Fruit fly (Drosophila melanogaster) whole organism, embryonic: ENCODE results near the gene LeuRS-m.

Experiments used
- CG17612 ChIP-seq: fragments of 200-800 bp; sonication (Bioruptor generic); IDR thresholded peaks from 2 replicates; pipeline ENCODE4 v1.3.6; 2022; ENCODE audit warnings: missing biosample characterization, missing genetic modification characterization
- CG4424 ChIP-seq: fragments of 200-800 bp; sonication (Bioruptor generic); optimal IDR thresholded peaks from 3 replicates; lab custom pipeline; 2016; ENCODE audit warnings: missing biosample characterization, missing genetic modification characterization
- Lim3 ChIP-seq: fragments of 200-800 bp; sonication (Bioruptor generic); IDR thresholded peaks from 2 replicates; pipeline ENCODE4 v1.3.6; 2022; ENCODE audit warnings: missing biosample characterization, missing genetic modification characterization
- NfI ChIP-seq: fragments of 200-800 bp; sonication (Bioruptor generic); optimal IDR thresholded peaks from 3 replicates; lab custom pipeline; 2018; ENCODE audit warnings: missing biosample characterization, mild to moderate bottlenecking, missing genetic modification characterization, moderate library complexity
- corto ChIP-seq: fragments of 200-800 bp; sonication (Bioruptor generic); optimal IDR thresholded peaks from 2 replicates; lab custom pipeline; 2016; ENCODE audit warnings: missing biosample characterization, mild to moderate bottlenecking, missing genetic modification characterization, moderate library complexity
- grn ChIP-seq: fragments of 200-800 bp; sonication (Bioruptor generic); optimal IDR thresholded peaks from 3 replicates; lab custom pipeline; 2017; ENCODE audit warnings: missing biosample characterization, missing genetic modification characterization
- rib ChIP-seq: fragments of 200-800 bp; sonication (Bioruptor generic); IDR thresholded peaks from 2 replicates; pipeline ENCODE4 v1.3.6; 2022; ENCODE audit warnings: missing biosample characterization, missing genetic modification characterization
- z ChIP-seq: fragments of 200-800 bp; sonication (Bioruptor generic); IDR thresholded peaks from 3 replicates; pipeline ENCODE4 v1.3.6; 2022; ENCODE audit warnings: missing biosample characterization, missing genetic modification characterization

DNA sequence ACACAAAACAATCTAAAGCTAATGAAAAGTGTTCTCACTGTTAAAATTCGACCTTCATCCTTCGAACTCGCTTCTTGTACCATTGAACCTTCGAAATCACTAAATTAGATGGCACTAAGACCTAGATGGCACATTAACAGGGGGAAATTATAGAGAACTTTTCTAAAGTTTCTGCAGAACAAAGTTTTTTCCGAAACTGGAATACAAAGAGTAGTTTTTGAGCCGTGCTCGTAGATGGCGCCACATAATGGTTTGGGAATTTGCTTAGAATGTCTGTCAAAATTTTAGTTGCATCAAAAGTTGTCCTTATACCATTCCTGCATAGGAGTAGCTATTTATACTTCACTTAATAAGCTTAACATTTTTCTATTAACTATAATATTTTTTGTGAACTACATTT is 19.9 kb upstream of the LeuRS-m start:
- no peak for TF ChIP-seq rib (GFP tag; lab: Robert Waterston, UW)
- TF ChIP-seq corto (GFP tag; lab: Kevin White, UChicago) = no peak
- TF ChIP-seq CG4424 = no peak
- TF ChIP-seq NfI (GFP tag; lab: Kevin White, UChicago) = no peak
- TF ChIP-seq CG17612 = no peak
- no peak for TF ChIP-seq z
- no peak for TF ChIP-seq Lim3 (GFP tag; lab: Robert Waterston, UW)
- TF ChIP-seq grn (GFP tag; lab: Kevin White, UChicago) = no peak
